Worm (Caenorhabditis elegans) whole organism, L1 larva: ENCODE results near the gene B0001.8.
A peak's percentile ranks its signal among the peaks of the same experiment; 100 is the strongest.

Experiments used
- C04F5.9 ChIP-seq: sonication (generic microtip); optimal IDR thresholded peaks from 2 replicates; lab custom pipeline; 2016; ENCODE audit warnings: missing genetic modification characterization, missing compliant biosample characterization
- C16A3.4 ChIP-seq: fragments of 150-350 bp; optimal IDR thresholded peaks from 2 replicates; lab custom pipeline; 2014; ENCODE audit warnings: missing biosample characterization, missing genetic modification characterization
- C34B4.2 ChIP-seq: sonication (generic microtip); optimal IDR thresholded peaks from 2 replicates; lab custom pipeline; 2017; ENCODE audit warnings: mild to moderate bottlenecking, missing genetic modification characterization, missing compliant biosample characterization
- F16B12.6 ChIP-seq: fragments of 150-350 bp; optimal IDR thresholded peaks from 2 replicates; lab custom pipeline; 2014; ENCODE audit warnings: missing biosample characterization, missing genetic modification characterization
- ama-1 ChIP-seq: fragments of 150-350 bp; optimal IDR thresholded peaks from 2 replicates; lab custom pipeline; 2014
- blmp-1 ChIP-seq: fragments of 150-350 bp; optimal IDR thresholded peaks from 2 replicates; lab custom pipeline; 2014; ENCODE audit warnings: missing biosample characterization, missing genetic modification characterization
- ceh-8 ChIP-seq: fragments of 200-800 bp; sonication (Bioruptor generic); optimal IDR thresholded peaks from 2 replicates; lab custom pipeline; 2018; ENCODE audit warnings: mild to moderate bottlenecking, missing genetic modification characterization, moderate library complexity, missing compliant biosample characterization
- ceh-82 ChIP-seq, 3 experiments: fragments of 150-350 bp in 1 of 3; sonication (generic microtip) in 2 of 3; optimal IDR thresholded peaks; 2 replicates each; lab custom pipeline; 2014 to 2017; ENCODE audit warnings: missing biosample characterization in 3 of 3, missing genetic modification characterization in 3 of 3
- dpl-1 ChIP-seq, 3 experiments: fragments of 150-350 bp in 2 of 3; sonication (generic microtip) in 1 of 3; optimal IDR thresholded peaks; 2 replicates each; lab custom pipeline; 2014 to 2017; ENCODE audit warnings: missing biosample characterization in 3 of 3, missing genetic modification characterization in 3 of 3, missing genetic modification reagents in 3 of 3
- efl-1 ChIP-seq, 4 experiments: fragments of 150-350 bp; optimal IDR thresholded peaks in 3 of 4; peaks in 1 of 4; 1 replicate in 1 of 4; 2 replicates in 3 of 4; lab custom pipeline; 2014; ENCODE audit warnings: missing biosample characterization in 2 of 4, missing genetic modification characterization in 2 of 4, missing genetic modification reagents in 2 of 4
- efl-3 ChIP-seq: fragments of 200-800 bp; sonication (Bioruptor generic); optimal IDR thresholded peaks from 2 replicates; lab custom pipeline; 2018; ENCODE audit warnings: mild to moderate bottlenecking, missing genetic modification characterization, missing compliant biosample characterization
- egl-13 ChIP-seq: sonication (generic microtip); optimal IDR thresholded peaks from 2 replicates; lab custom pipeline; 2016; ENCODE audit warnings: missing genotype, missing genetic modification reagents, missing genetic modification characterization, missing compliant biosample characterization
- elt-2 ChIP-seq: sonication (generic microtip); optimal IDR thresholded peaks from 2 replicates; lab custom pipeline; 2016; ENCODE audit warnings: missing genetic modification characterization, mild to moderate bottlenecking, inconsistent platforms, missing compliant biosample characterization, missing genetic modification reagents
- elt-3 ChIP-seq, 6 experiments: fragments of 150-350 bp in 1 of 6; sonication (generic microtip); optimal IDR thresholded peaks; 2 replicates each; lab custom pipeline; 2017 to 2018; ENCODE audit warnings: missing biosample characterization in 6 of 6, missing genetic modification characterization in 6 of 6, inconsistent platforms in 1 of 6
- fkh-8 ChIP-seq: sonication (generic microtip); optimal IDR thresholded peaks from 2 replicates; lab custom pipeline; 2016; ENCODE audit warnings: mild to moderate bottlenecking, missing genetic modification characterization, missing compliant biosample characterization
- hlh-4 ChIP-seq: sonication (generic microtip); optimal IDR thresholded peaks from 2 replicates; lab custom pipeline; 2016; ENCODE audit warnings: mild to moderate bottlenecking, missing genetic modification characterization, missing compliant biosample characterization
- irx-1 ChIP-seq: sonication (generic microtip); optimal IDR thresholded peaks from 2 replicates; lab custom pipeline; 2016; ENCODE audit warnings: missing genetic modification characterization, missing compliant biosample characterization
- isw-1 ChIP-seq: fragments of 200-800 bp; sonication (Bioruptor generic); IDR thresholded peaks from 2 replicates; pipeline ENCODE4 v1.3.6; 2022; ENCODE audit warnings: missing genetic modification characterization, missing compliant biosample characterization
- lin-14 ChIP-seq: fragments of 200-800 bp; sonication (Bioruptor generic); optimal IDR thresholded peaks from 2 replicates; lab custom pipeline; 2018; ENCODE audit warnings: mild to moderate bottlenecking, missing genetic modification characterization, moderate library complexity, missing compliant biosample characterization
- lin-15B ChIP-seq: fragments of 150-350 bp; sonication (generic microtip); optimal IDR thresholded peaks from 3 replicates; lab custom pipeline; 2014; ENCODE audit warnings: missing biosample characterization, missing genetic modification characterization
- lin-35 ChIP-seq, 2 experiments: fragments of 150-350 bp; optimal IDR thresholded peaks; 2 replicates each; lab custom pipeline; 2014; ENCODE audit warnings: missing biosample characterization in 2 of 2, missing genetic modification characterization in 2 of 2, missing genetic modification reagents in 2 of 2
- lsy-2 ChIP-seq, 2 experiments: fragments of 150-350 bp; optimal IDR thresholded peaks; 2 replicates each; lab custom pipeline; 2014; ENCODE audit warnings: missing biosample characterization in 2 of 2, missing genetic modification characterization in 2 of 2
- mab-9 ChIP-seq: fragments of 200-800 bp; sonication (Bioruptor generic); IDR thresholded peaks from 2 replicates; pipeline ENCODE4 v1.3.6; 2022; ENCODE audit warnings: missing genetic modification reagents, missing genetic modification characterization, missing compliant biosample characterization
- mdl-1 ChIP-seq, 2 experiments: fragments of 150-350 bp; optimal IDR thresholded peaks; 2 replicates each; lab custom pipeline; 2014 to 2017; ENCODE audit warnings: missing biosample characterization in 2 of 2, missing genetic modification characterization in 2 of 2, inconsistent platforms in 1 of 2
- mep-1 ChIP-seq: fragments of 150-350 bp; optimal IDR thresholded peaks from 2 replicates; lab custom pipeline; 2014; ENCODE audit warnings: missing biosample characterization, missing genetic modification characterization
- nhr-11 ChIP-seq: fragments of 150-350 bp; optimal IDR thresholded peaks from 2 replicates; lab custom pipeline; 2014; ENCODE audit warnings: missing biosample characterization, missing genetic modification characterization
- nhr-28 ChIP-seq: fragments of 150-350 bp; optimal IDR thresholded peaks from 2 replicates; lab custom pipeline; 2014; ENCODE audit warnings: missing biosample characterization, missing genetic modification characterization
- nhr-47 ChIP-seq: sonication (generic microtip); optimal IDR thresholded peaks from 2 replicates; lab custom pipeline; 2016; ENCODE audit warnings: mild to moderate bottlenecking, missing genetic modification characterization, moderate library complexity, missing compliant biosample characterization
- nhr-71 ChIP-seq: sonication (generic microtip); optimal IDR thresholded peaks from 2 replicates; lab custom pipeline; 2016; ENCODE audit warnings: mild to moderate bottlenecking, missing genetic modification characterization, moderate library complexity, missing compliant biosample characterization
- nhr-76 ChIP-seq: sonication (generic microtip); optimal IDR thresholded peaks from 2 replicates; lab custom pipeline; 2017; ENCODE audit warnings: missing biosample characterization, missing genetic modification characterization
- nhr-77 ChIP-seq: fragments of 150-350 bp; optimal IDR thresholded peaks from 2 replicates; lab custom pipeline; 2014; ENCODE audit warnings: missing biosample characterization, missing genetic modification characterization
- nhr-85 ChIP-seq: sonication (generic microtip); peaks from one replicate; lab custom pipeline; 2016; ENCODE audit warnings: missing genetic modification characterization, inconsistent platforms, missing compliant biosample characterization
- rnt-1 ChIP-seq: sonication (generic microtip); optimal IDR thresholded peaks from 2 replicates; lab custom pipeline; 2016; ENCODE audit warnings: mild to moderate bottlenecking, missing genetic modification characterization, moderate library complexity, missing compliant biosample characterization
- skn-1 ChIP-seq: fragments of 150-350 bp; optimal IDR thresholded peaks from 2 replicates; lab custom pipeline; 2014; ENCODE audit warnings: missing biosample characterization, missing genetic modification characterization
- snu-23 ChIP-seq: sonication (generic microtip); optimal IDR thresholded peaks from 2 replicates; lab custom pipeline; 2016; ENCODE audit warnings: missing genetic modification characterization, missing compliant biosample characterization
- sup-37 ChIP-seq: fragments of 200-800 bp; sonication (Bioruptor generic); optimal IDR thresholded peaks from 2 replicates; lab custom pipeline; 2018; ENCODE audit warnings: mild to moderate bottlenecking, missing genetic modification characterization, missing compliant biosample characterization
- unc-130 ChIP-seq: fragments of 150-350 bp; optimal IDR thresholded peaks from 2 replicates; lab custom pipeline; 2017; ENCODE audit warnings: missing biosample characterization, missing genetic modification characterization, inconsistent platforms
- unc-98 ChIP-seq: fragments of 200-800 bp; sonication (Bioruptor generic); IDR thresholded peaks from 2 replicates; pipeline ENCODE4 v1.3.6; 2022; ENCODE audit warnings: missing genetic modification characterization, missing compliant biosample characterization
- ztf-11 ChIP-seq, 2 experiments: sonication (generic microtip); optimal IDR thresholded peaks; 2 replicates each; lab custom pipeline; 2016 to 2017; ENCODE audit warnings: missing genetic modification characterization in 2 of 2, missing biosample characterization in 1 of 2, missing compliant biosample characterization in 1 of 2

The B0001.8 gene

DNA sequence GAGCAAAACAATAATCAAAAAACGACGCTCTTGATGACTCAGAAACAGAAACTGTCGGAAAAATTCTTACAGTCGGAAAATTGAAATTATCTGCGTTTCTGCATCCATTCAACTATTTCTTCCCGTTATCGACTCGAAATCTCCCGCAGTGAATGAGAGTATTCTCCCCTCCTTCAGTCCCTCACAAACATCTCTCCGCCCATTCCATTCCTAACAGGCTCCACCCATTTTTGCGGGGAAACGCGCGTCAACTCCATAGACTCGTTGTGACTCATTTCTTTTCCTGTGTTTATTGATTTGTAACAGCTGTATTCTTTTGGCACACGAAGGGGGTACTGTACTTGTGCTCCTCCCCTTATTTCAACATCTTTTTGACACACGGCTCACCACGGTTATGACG, 13.0 kb downstream of the B0001.8 start:
- TF ChIP-seq lsy-2 (tag; optimal IDR thresholded peaks at IDR 0.05; lab: Kevin White, UChicago) (peak in 1 of 2 experiments; percentile 48), mdl-1 (tag; optimal IDR thresholded peaks at IDR 0.05; lab: Kevin White, UChicago) (peak in 1 of 2 experiments; percentile 26), ceh-82 (tag; optimal IDR thresholded peaks at IDR 0.05; lab: Kevin White, UChicago) (peak in 1 of 3 experiments; percentile 10), ztf-11 (tag; optimal IDR thresholded peaks at IDR 0.05; lab: Kevin White, UChicago) (no peak), efl-1 (optimal IDR thresholded peaks at IDR 0.05; lab: Kevin White, UChicago) (no peak), efl-1 (GFP tag; optimal IDR thresholded peaks at IDR 0.05 in 1 of 2; lab: Kevin White, UChicago) (peak in 1 of 2 experiments; percentile 76), lin-14 (GFP tag; lab: Kevin White, UChicago) (peak; percentile 60), nhr-85 (peak; percentile 60), dpl-1 (GFP tag; optimal IDR thresholded peaks at IDR 0.05; lab: Kevin White, UChicago) (no peak)

DNA sequence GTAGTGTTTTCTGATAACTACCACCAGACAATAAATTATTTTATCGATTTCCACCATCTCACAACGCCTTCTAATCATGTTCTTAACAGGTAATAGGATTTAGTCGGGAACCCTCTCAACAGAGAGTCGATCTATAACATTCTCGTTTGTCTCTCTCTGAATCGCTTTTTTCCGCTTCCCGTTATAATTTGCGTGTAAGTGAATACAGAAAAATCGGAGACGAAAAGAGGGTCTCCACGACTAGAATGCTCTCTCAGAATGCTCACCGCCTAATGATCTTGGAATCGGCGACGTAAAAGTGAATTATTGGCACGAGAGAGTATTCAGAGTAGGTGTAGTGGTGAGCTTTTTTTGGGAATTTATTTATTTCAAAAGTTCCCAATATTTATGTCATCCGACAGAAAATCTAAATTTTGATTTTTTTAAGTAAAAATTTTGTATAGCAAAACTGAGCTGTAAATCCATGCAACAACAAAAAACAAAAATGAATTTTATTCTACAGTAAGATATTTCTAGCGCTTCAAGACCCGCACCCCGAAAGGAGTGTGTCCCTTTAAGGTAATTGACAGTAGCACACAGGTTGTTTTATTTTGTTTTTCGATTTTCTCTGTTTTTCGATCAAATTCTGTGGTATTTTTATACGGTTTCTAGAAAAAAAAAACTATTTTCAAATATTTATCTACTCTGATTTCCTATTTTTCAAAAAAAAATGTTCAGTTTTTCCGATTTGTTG, 14.0 kb downstream of the B0001.8 start:
- TF ChIP-seq fkh-8 (tag; lab: Kevin White, UChicago): peak; percentile 55
- TF ChIP-seq elt-3 (tag; optimal IDR thresholded peaks at IDR 0.05; lab: Kevin White, UChicago): no peak
- TF ChIP-seq lin-14 (GFP tag; lab: Kevin White, UChicago): peak; percentile 51
- TF ChIP-seq nhr-71 (tag; lab: Kevin White, UChicago): peak; percentile 26
- no peak for TF ChIP-seq ceh-8 (GFP tag; lab: Kevin White, UChicago)
- no peak for TF ChIP-seq nhr-76 (tag; lab: Kevin White, UChicago)
- TF ChIP-seq mep-1 (tag; lab: Kevin White, UChicago): peak; percentile 2
- TF ChIP-seq nhr-11 (tag; lab: Kevin White, UChicago): no peak
- TF ChIP-seq nhr-47: peak; percentile 27
- TF ChIP-seq irx-1 (tag; lab: Kevin White, UChicago): no peak

DNA sequence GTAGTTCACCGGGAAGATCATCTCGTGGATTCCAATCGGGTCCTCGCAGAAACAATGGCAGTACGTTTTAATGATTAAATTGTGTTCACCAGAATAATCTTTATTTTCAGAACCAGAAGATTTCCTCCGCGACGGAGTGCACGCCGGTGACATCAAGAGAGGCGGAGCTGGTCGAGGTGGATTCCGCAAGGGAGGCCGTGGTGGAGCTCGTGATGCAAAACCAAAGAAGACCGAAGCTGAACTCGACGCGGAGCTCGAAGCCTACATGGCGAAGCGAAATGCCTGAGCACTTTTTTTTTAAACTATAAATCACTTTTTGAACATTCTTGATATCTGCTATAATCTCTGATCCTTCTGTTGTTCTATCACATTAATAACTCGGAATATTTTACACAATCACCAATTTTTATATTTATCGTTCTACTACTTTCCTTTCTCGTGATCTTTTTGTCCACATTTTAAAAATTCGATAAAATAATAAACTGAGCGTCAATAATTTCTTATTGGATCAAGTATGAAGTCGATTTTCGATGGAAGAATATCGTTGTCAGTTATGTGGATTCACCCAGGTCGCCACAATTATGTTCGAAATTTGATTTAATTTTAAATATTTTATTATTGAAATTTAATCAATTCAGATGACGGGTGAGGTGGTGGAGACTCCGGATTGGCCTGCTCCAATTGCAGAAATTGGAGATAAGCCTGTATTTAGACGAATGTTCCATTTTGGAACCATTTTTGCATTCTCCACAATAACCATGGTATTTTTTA, 16.4 kb downstream of the B0001.8 start, which contains the start of gene dhhc-6:
dhhc-6 (plus strand) TSS at position 639 of the 771 bp plus-strand sequence.
- TF ChIP-seq isw-1 (GFP tag; lab: Robert Waterston, UW): no peak
- TF ChIP-seq snu-23 (GFP tag; lab: Kevin White, UChicago): no peak
- no peak for TF ChIP-seq egl-13
- no peak for TF ChIP-seq nhr-71 (tag; lab: Kevin White, UChicago)
- TF ChIP-seq nhr-77 (tag; lab: Kevin White, UChicago): no peak
- TF ChIP-seq nhr-28 (tag; lab: Kevin White, UChicago): no peak
- no peak for TF ChIP-seq elt-2 (tag; lab: Kevin White, UChicago)
- no peak for TF ChIP-seq C16A3.4 (tag; lab: Kevin White, UChicago)
- no peak for TF ChIP-seq efl-3 (GFP tag; lab: Kevin White, UChicago)
- TF ChIP-seq unc-130 (tag; lab: Kevin White, UChicago): no peak
- no peak for TF ChIP-seq hlh-4
- TF ChIP-seq sup-37 (GFP tag; lab: Kevin White, UChicago): no peak
- no peak for TF ChIP-seq rnt-1 (tag; lab: Kevin White, UChicago)
- TF ChIP-seq F16B12.6: no peak

DNA sequence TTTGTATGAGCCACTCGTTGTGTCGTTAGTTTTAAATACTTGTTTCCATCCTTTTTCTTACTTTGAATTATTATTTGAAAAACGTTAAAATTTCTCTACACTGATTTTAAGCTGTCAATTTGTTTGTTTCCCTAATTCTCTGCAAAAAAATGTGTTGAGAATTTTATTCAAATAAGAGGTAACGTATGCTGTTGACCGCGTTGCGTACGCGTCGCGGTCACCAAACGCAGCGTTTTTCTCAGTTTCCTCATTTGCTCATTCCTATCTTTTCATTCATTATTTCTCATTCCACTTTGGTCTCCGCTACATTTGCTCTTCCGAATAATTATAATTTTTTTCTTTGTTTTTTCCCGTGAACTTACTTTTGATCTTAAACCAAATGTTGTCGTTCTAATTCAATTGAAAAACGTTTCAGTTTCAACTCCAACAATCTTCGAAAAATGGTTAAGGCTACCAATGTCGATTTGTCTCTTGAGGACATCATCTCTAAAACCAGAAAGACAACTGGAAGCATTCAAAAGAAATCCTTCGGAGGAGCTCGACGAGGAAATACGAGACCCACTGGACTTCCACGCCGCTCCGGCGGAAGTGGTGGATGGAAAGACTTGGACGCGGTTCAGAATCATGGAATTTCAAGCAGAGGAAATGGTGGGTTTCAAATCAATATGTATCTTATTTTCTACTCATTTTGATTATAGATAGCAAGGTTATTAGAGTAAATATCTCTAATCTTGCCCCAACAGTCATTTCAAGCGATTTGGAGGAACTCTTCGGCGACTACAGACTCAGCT, 17.8 kb downstream of the B0001.8 start, which contains the start of gene aly-3:
aly-3 (plus strand) TSS at position 409 of the 791 bp plus-strand sequence.
- TF ChIP-seq C34B4.2: no peak
- no peak for TF ChIP-seq ztf-11 (tag; optimal IDR thresholded peaks at IDR 0.05; lab: Kevin White, UChicago)
- TF ChIP-seq unc-98: no peak
- TF ChIP-seq skn-1: no peak
- peak; percentile 6 for TF ChIP-seq lin-15B (tag; lab: Kevin White, UChicago)
- TF ChIP-seq snu-23 (GFP tag; lab: Kevin White, UChicago): peak; percentile 22
- TF ChIP-seq mep-1 (tag; lab: Kevin White, UChicago): peak; percentile 13
- no peak for TF ChIP-seq C04F5.9 (tag; lab: Kevin White, UChicago)
- TF ChIP-seq fkh-8 (tag; lab: Kevin White, UChicago): no peak
- peak; percentile 21 for TF ChIP-seq ama-1
- TF ChIP-seq lsy-2 (tag; optimal IDR thresholded peaks at IDR 0.05; lab: Kevin White, UChicago): peak; percentile 8 to 54
- peak; percentile 8 for TF ChIP-seq nhr-47
- TF ChIP-seq efl-1 (optimal IDR thresholded peaks at IDR 0.05; lab: Kevin White, UChicago): peak in 1 of 2 experiments; percentile 7
- TF ChIP-seq efl-1 (GFP tag; optimal IDR thresholded peaks at IDR 0.05 in 1 of 2; lab: Kevin White, UChicago): peak in 1 of 2 experiments; percentile 35
- peak; percentile 21 to 54 for TF ChIP-seq lin-35 (GFP tag; optimal IDR thresholded peaks at IDR 0.05; lab: Kevin White, UChicago)
- peak; percentile 19 for TF ChIP-seq blmp-1 (tag; lab: Kevin White, UChicago)
- no peak for TF ChIP-seq mab-9 (GFP tag; lab: Robert Waterston, UW)
- TF ChIP-seq ceh-82 (tag; optimal IDR thresholded peaks at IDR 0.05; lab: Kevin White, UChicago): peak in 1 of 3 experiments; percentile 29
